Worm (Caenorhabditis elegans): ENCODE data around the gene R08C7.5.

Gene R08C7.5

ce11 chrIV:4400350-4401326 is 29.4 kb upstream of the R08C7.5 start, which contains the start of gene Y24D9A.6 (continued):
- no peak for TF ChIP-seq peb-1 (tag; optimal IDR thresholded peaks at IDR 0.05)
- peak; percentile 7 to 75 for TF ChIP-seq lsy-2 (tag; optimal IDR thresholded peaks at IDR 0.05)

ce11 chrIV:4402413-4402812 is 27.6 kb upstream of the R08C7.5 start:
- TF ChIP-seq nhr-77 (tag; optimal IDR thresholded peaks at IDR 0.05) (no peak), peb-1 (tag; optimal IDR thresholded peaks at IDR 0.05) (no peak), gmeb-1 (tag; optimal IDR thresholded peaks at IDR 0.05) (peak; percentile 39), crh-2 (tag; optimal IDR thresholded peaks at IDR 0.05) (peak; percentile 23), skn-1 (tag; optimal IDR thresholded peaks at IDR 0.05) (no peak), lin-11 (tag; optimal IDR thresholded peaks at IDR 0.05) (no peak), lsy-2 (tag; optimal IDR thresholded peaks at IDR 0.05) (peak in 1 of 2 experiments; percentile 47), zag-1 (tag; optimal IDR thresholded peaks at IDR 0.05) (no peak), ztf-4 (tag; optimal IDR thresholded peaks at IDR 0.05) (peak; percentile 24), mbf-1 (tag; optimal IDR thresholded peaks at IDR 0.05) (no peak), nhr-6 (tag; optimal IDR thresholded peaks at IDR 0.05) (peak; percentile 9), nhr-237 (tag; optimal IDR thresholded peaks at IDR 0.05) (no peak), nhr-11 (tag; optimal IDR thresholded peaks at IDR 0.05) (no peak), R02D3.7 (tag; optimal IDR thresholded peaks at IDR 0.05) (no peak), unc-62 (GFP tag; optimal IDR thresholded peaks at IDR 0.05) (no peak), lin-13 (GFP tag; optimal IDR thresholded peaks at IDR 0.05) (no peak), nhr-21 (tag; optimal IDR thresholded peaks at IDR 0.05) (peak; percentile 77), nhr-23 (tag; optimal IDR thresholded peaks at IDR 0.05) (no peak), unc-39 (tag; optimal IDR thresholded peaks at IDR 0.05) (no peak), nhr-12 (tag; optimal IDR thresholded peaks at IDR 0.05) (no peak), alr-1 (tag; optimal IDR thresholded peaks at IDR 0.05) (no peak), snpc-4 (tag; optimal IDR thresholded peaks at IDR 0.05) (no peak), elt-3 (tag; optimal IDR thresholded peaks at IDR 0.05) (no peak), ceh-82 (tag; optimal IDR thresholded peaks at IDR 0.05) (no peak), fos-1 (tag; optimal IDR thresholded peaks at IDR 0.05) (no peak), dmd-4 (tag; optimal IDR thresholded peaks at IDR 0.05) (no peak), F13H6.1 (tag; optimal IDR thresholded peaks at IDR 0.05) (no peak), mdl-1 (tag; optimal IDR thresholded peaks at IDR 0.05) (no peak), nhr-129 (tag; optimal IDR thresholded peaks at IDR 0.05) (peak; percentile 71), ama-1 (optimal IDR thresholded peaks at IDR 0.05) (no peak), sem-4 (tag; optimal IDR thresholded peaks at IDR 0.05) (no peak), mab-5 (tag; optimal IDR thresholded peaks at IDR 0.05) (no peak), lin-39 (tag; optimal IDR thresholded peaks at IDR 0.05) (no peak), ztf-1 (GFP tag; conservative IDR thresholded peaks at IDR 0.05) (no peak), sma-9 (GFP tag; optimal IDR thresholded peaks at IDR 0.05) (peak; percentile 75), sma-9 (tag; optimal IDR thresholded peaks at IDR 0.05) (no peak), C34F6.9 (tag; optimal IDR thresholded peaks at IDR 0.05) (peak; percentile 20), egl-27 (tag; optimal IDR thresholded peaks at IDR 0.05) (no peak), unc-55 (GFP tag; optimal IDR thresholded peaks at IDR 0.05) (no peak), sma-3 (GFP tag; optimal IDR thresholded peaks at IDR 0.05) (peak; percentile 84), blmp-1 (tag; optimal IDR thresholded peaks at IDR 0.05; ENCODE audit: insufficient read depth) (no peak), Y55F3AM.14 (GFP tag; optimal IDR thresholded peaks at IDR 0.05) (no peak), elt-1 (tag; optimal IDR thresholded peaks at IDR 0.05) (no peak), nhr-25 (tag; optimal IDR thresholded peaks at IDR 0.05) (peak; percentile 77), ceh-16 (tag; optimal IDR thresholded peaks at IDR 0.05) (peak; percentile 83), ztf-11 (tag; optimal IDR thresholded peaks at IDR 0.05) (no peak), aly-2 (tag; optimal IDR thresholded peaks at IDR 0.05) (no peak), nhr-10 (tag; optimal IDR thresholded peaks at IDR 0.05) (no peak), ZK546.5 (tag; optimal IDR thresholded peaks at IDR 0.05) (no peak)
